Fruit fly (Drosophila melanogaster) whole organism, embryonic: ENCODE measurements around the gene CG45081.

Experiments used
- ATbp ChIP-seq: fragments of 200-800 bp; sonication (Bioruptor generic); optimal IDR thresholded peaks from 2 replicates; lab custom pipeline; 2017; ENCODE audit warnings: missing biosample characterization, mild to moderate bottlenecking, missing genetic modification characterization, missing genetic modification reagents
- Ada2b ChIP-seq: fragments of 200-800 bp; sonication (Bioruptor generic); IDR thresholded peaks from 2 replicates; pipeline ENCODE4 v1.3.6; 2022; ENCODE audit warnings: missing biosample characterization, missing genetic modification characterization
- Antp ChIP-seq: fragments of 200-800 bp; sonication (Bioruptor generic); optimal IDR thresholded peaks from 3 replicates; lab custom pipeline; 2016; ENCODE audit warnings: missing biosample characterization, missing genetic modification characterization
- CG10147 ChIP-seq: fragments of 200-800 bp; sonication (Bioruptor generic); optimal IDR thresholded peaks from 2 replicates; lab custom pipeline; 2019; ENCODE audit warnings: missing biosample characterization, mild to moderate bottlenecking, missing genetic modification characterization, moderate library complexity
- CG12659 ChIP-seq: fragments of 200-800 bp; sonication (Bioruptor generic); optimal IDR thresholded peaks from 3 replicates; lab custom pipeline; 2017; ENCODE audit warnings: mild to moderate bottlenecking, missing biosample characterization, missing genetic modification reagents, missing genetic modification characterization
- CG14710 ChIP-seq: fragments of 200-800 bp; sonication (Bioruptor generic); optimal IDR thresholded peaks from 3 replicates; lab custom pipeline; 2019; ENCODE audit warnings: missing biosample characterization, mild to moderate bottlenecking, missing genetic modification characterization, moderate library complexity
- CG2875 ChIP-seq: fragments of 200-800 bp; sonication (Bioruptor generic); optimal IDR thresholded peaks from 2 replicates; lab custom pipeline; 2017; ENCODE audit warnings: missing biosample characterization, mild to moderate bottlenecking, missing genetic modification characterization, missing genetic modification reagents
- CG31441 ChIP-seq: fragments of 200-800 bp; sonication (Bioruptor generic); IDR thresholded peaks from 2 replicates; pipeline ENCODE4 v1.3.6; 2022; ENCODE audit warnings: missing biosample characterization, missing genetic modification characterization
- CG6175 ChIP-seq: fragments of 200-800 bp; sonication (Bioruptor generic); IDR thresholded peaks from 3 replicates; pipeline ENCODE4 v1.3.6; 2022; ENCODE audit warnings: missing biosample characterization, missing genetic modification characterization
- CG7928 ChIP-seq: fragments of 200-800 bp; sonication (Bioruptor generic); optimal IDR thresholded peaks from 2 replicates; lab custom pipeline; 2017; ENCODE audit warnings: missing biosample characterization, mild to moderate bottlenecking, missing genetic modification characterization
- CG8281 ChIP-seq: fragments of 200-800 bp; sonication (Bioruptor generic); optimal IDR thresholded peaks from 2 replicates; lab custom pipeline; 2018; ENCODE audit warnings: missing biosample characterization, mild to moderate bottlenecking, missing genetic modification characterization, moderate library complexity
- CG9817 ChIP-seq: fragments of 200-800 bp; sonication (Bioruptor generic); optimal IDR thresholded peaks from 2 replicates; lab custom pipeline; 2018; ENCODE audit warnings: missing biosample characterization, mild to moderate bottlenecking, missing genetic modification characterization, moderate library complexity
- Dad ChIP-seq: fragments of 200-800 bp; sonication (Bioruptor generic); optimal IDR thresholded peaks from 3 replicates; lab custom pipeline; 2016; ENCODE audit warnings: missing biosample characterization, missing genetic modification characterization
- Doc3 ChIP-seq: fragments of 200-800 bp; sonication (Bioruptor generic); IDR thresholded peaks from 3 replicates; pipeline ENCODE4 v1.3.6; 2022; ENCODE audit warnings: missing biosample characterization, missing genetic modification characterization; ENCODE audit not compliant: partially characterized antibody
- Elba2 ChIP-seq: fragments of 200-800 bp; sonication (Bioruptor generic); optimal IDR thresholded peaks from 3 replicates; lab custom pipeline; 2016; ENCODE audit warnings: missing biosample characterization, missing genetic modification characterization
- Fer1 ChIP-seq: fragments of 200-800 bp; sonication (Bioruptor generic); optimal IDR thresholded peaks from 2 replicates; lab custom pipeline; 2017; ENCODE audit warnings: missing biosample characterization, mild to moderate bottlenecking, missing genetic modification characterization
- Fer3 ChIP-seq: fragments of 200-800 bp; sonication (Bioruptor generic); optimal IDR thresholded peaks from 2 replicates; lab custom pipeline; 2018; ENCODE audit warnings: missing biosample characterization, mild to moderate bottlenecking, missing genetic modification characterization, moderate library complexity
- Gsc ChIP-seq: fragments of 200-800 bp; sonication (Bioruptor generic); IDR thresholded peaks from 2 replicates; pipeline ENCODE4 v1.3.6; 2022; ENCODE audit warnings: missing biosample characterization, missing genetic modification characterization
- Gug ChIP-seq: fragments of 200-800 bp; sonication (Bioruptor generic); IDR thresholded peaks from 4 replicates; pipeline ENCODE4 v1.3.6; 2022; ENCODE audit warnings: missing biosample characterization, missing genetic modification characterization
- HLH4C ChIP-seq: fragments of 200-800 bp; sonication (Bioruptor generic); IDR thresholded peaks from 3 replicates; pipeline ENCODE4 v1.3.6; 2022; ENCODE audit warnings: missing biosample characterization, missing genetic modification characterization; ENCODE audit not compliant: partially characterized antibody
- Med ChIP-seq: fragments of 200-800 bp; sonication (Bioruptor generic); peaks from one replicate; lab custom pipeline; 2016; ENCODE audit warnings: missing biosample characterization, missing genetic modification characterization, mild to moderate bottlenecking, inconsistent platforms, moderate library complexity
- Mrtf ChIP-seq: fragments of 200-800 bp; sonication (Bioruptor generic); IDR thresholded peaks from 3 replicates; pipeline ENCODE4 v1.3.6; 2022; ENCODE audit warnings: missing biosample characterization, missing genetic modification characterization
- Myb ChIP-seq: fragments of 200-800 bp; sonication (Bioruptor generic); optimal IDR thresholded peaks from 2 replicates; lab custom pipeline; 2016; ENCODE audit warnings: missing biosample characterization, missing genetic modification characterization
- NC2β ChIP-seq: fragments of 200-800 bp; sonication (Bioruptor generic); optimal IDR thresholded peaks from 2 replicates; lab custom pipeline; 2016; ENCODE audit warnings: missing biosample characterization, missing genetic modification characterization
- NK7.1 ChIP-seq: fragments of 200-800 bp; sonication (Bioruptor generic); optimal IDR thresholded peaks from 3 replicates; lab custom pipeline; 2016; ENCODE audit warnings: missing biosample characterization, missing genetic modification characterization
- Optix ChIP-seq: fragments of 200-800 bp; sonication (Bioruptor generic); IDR thresholded peaks from 3 replicates; pipeline ENCODE4 v1.3.6; 2022; ENCODE audit warnings: missing biosample characterization, missing genetic modification characterization
- az2 ChIP-seq: fragments of 200-800 bp; sonication (Bioruptor generic); optimal IDR thresholded peaks from 3 replicates; lab custom pipeline; 2016; ENCODE audit warnings: missing biosample characterization, missing genetic modification characterization
- bbx ChIP-seq: fragments of 200-800 bp; sonication (Bioruptor generic); IDR thresholded peaks from 2 replicates; pipeline ENCODE4 v1.3.6; 2022; ENCODE audit warnings: missing biosample characterization, missing genetic modification characterization; ENCODE audit not compliant: partially characterized antibody
- bcd ChIP-seq: fragments of 200-800 bp; sonication (Bioruptor generic); optimal IDR thresholded peaks from 2 replicates; lab custom pipeline; 2017; ENCODE audit warnings: missing biosample characterization, mild to moderate bottlenecking, missing genetic modification characterization
- bigmax ChIP-seq: fragments of 200-800 bp; sonication (Bioruptor generic); optimal IDR thresholded peaks from 2 replicates; lab custom pipeline; 2018; ENCODE audit warnings: missing biosample characterization, mild to moderate bottlenecking, missing genetic modification characterization
- br ChIP-seq: fragments of >200 bp; optimal IDR thresholded peaks from 2 replicates; lab custom pipeline; 2017
- ci ChIP-seq: fragments of 200-800 bp; sonication (Bioruptor generic); IDR thresholded peaks from 3 replicates; pipeline ENCODE4 v1.3.6; 2022; ENCODE audit warnings: missing biosample characterization, missing genetic modification characterization
- corto ChIP-seq: fragments of 200-800 bp; sonication (Bioruptor generic); optimal IDR thresholded peaks from 2 replicates; lab custom pipeline; 2016; ENCODE audit warnings: missing biosample characterization, mild to moderate bottlenecking, missing genetic modification characterization, moderate library complexity
- ewg ChIP-seq: fragments of 200-800 bp; sonication (Bioruptor generic); optimal IDR thresholded peaks from 3 replicates; lab custom pipeline; 2017; ENCODE audit warnings: mild to moderate bottlenecking, missing biosample characterization, missing genetic modification reagents, missing genetic modification characterization
- ftz-f1 ChIP-seq: fragments of 200-800 bp; sonication (Bioruptor generic); optimal IDR thresholded peaks from 2 replicates; lab custom pipeline; 2016; ENCODE audit warnings: missing biosample characterization, missing genetic modification characterization
- hkb ChIP-seq, 2 experiments: fragments of 200-800 bp in 1 of 2; fragments of >200 bp in 1 of 2; sonication (Bioruptor generic) in 1 of 2; IDR thresholded peaks in 1 of 2; optimal IDR thresholded peaks in 1 of 2; 2 replicates each; pipeline versions ENCODE4 v1.3.6 to Lab custom; 2017 to 2022; ENCODE audit warnings: missing biosample characterization in 1 of 2, missing genetic modification characterization in 1 of 2
- kah ChIP-seq: fragments of 200-800 bp; sonication (Bioruptor generic); optimal IDR thresholded peaks from 2 replicates; lab custom pipeline; 2018; ENCODE audit warnings: missing biosample characterization, mild to moderate bottlenecking, missing genetic modification characterization
- lab ChIP-seq: fragments of 200-800 bp; sonication (Bioruptor generic); optimal IDR thresholded peaks from 3 replicates; lab custom pipeline; 2017; ENCODE audit warnings: missing biosample characterization, missing genetic modification characterization, mild to moderate bottlenecking, moderate library complexity, missing genetic modification reagents
- nau ChIP-seq: fragments of 200-800 bp; sonication (Bioruptor generic); optimal IDR thresholded peaks from 3 replicates; lab custom pipeline; 2017; ENCODE audit warnings: missing biosample characterization, mild to moderate bottlenecking, missing genetic modification characterization, missing genetic modification reagents
- otp ChIP-seq: fragments of 200-800 bp; sonication (Bioruptor generic); IDR thresholded peaks from 3 replicates; pipeline ENCODE4, ENCODE4 v1.3.6; 2022; ENCODE audit warnings: missing biosample characterization, missing genetic modification characterization
- pho ChIP-seq: fragments of 200-800 bp; sonication (Bioruptor generic); optimal IDR thresholded peaks from 2 replicates; lab custom pipeline; 2016; ENCODE audit warnings: missing biosample characterization, missing genetic modification characterization
- ranshi ChIP-seq: fragments of 200-800 bp; sonication (Bioruptor generic); IDR thresholded peaks from 2 replicates; pipeline ENCODE4 v1.3.6; 2022; ENCODE audit warnings: missing biosample characterization, missing genetic modification characterization
- row ChIP-seq: fragments of 200-800 bp; sonication (Bioruptor generic); IDR thresholded peaks from 3 replicates; pipeline ENCODE4 v1.3.6; 2022; ENCODE audit warnings: missing biosample characterization, missing genetic modification characterization
- sug ChIP-seq: fragments of 200-800 bp; optimal IDR thresholded peaks from 2 replicates; lab custom pipeline; 2019; ENCODE audit warnings: missing biosample characterization, mild to moderate bottlenecking, missing genetic modification characterization, moderate library complexity
- tin ChIP-seq: fragments of 200-800 bp; sonication (Bioruptor generic); optimal IDR thresholded peaks from 3 replicates; lab custom pipeline; 2016; ENCODE audit warnings: missing biosample characterization, missing genetic modification characterization
- ttk ChIP-seq: fragments of 200-800 bp; sonication (Bioruptor generic); IDR thresholded peaks from 2 replicates; pipeline ENCODE4 v2.1.2; 2022; ENCODE audit warnings: missing biosample characterization, missing genetic modification characterization
- vnd ChIP-seq: fragments of 200-800 bp; sonication (Bioruptor generic); IDR thresholded peaks from 3 replicates; pipeline ENCODE4 v1.3.6; 2022; ENCODE audit warnings: missing biosample characterization, missing genetic modification characterization; ENCODE audit not compliant: partially characterized antibody
- zen2 ChIP-seq: fragments of 200-800 bp; sonication (Bioruptor generic); IDR thresholded peaks from 3 replicates; pipeline ENCODE4 v1.3.6; 2022; ENCODE audit warnings: missing biosample characterization, missing genetic modification characterization; ENCODE audit not compliant: partially characterized antibody
- zfh2 ChIP-seq: fragments of 200-800 bp; sonication (Bioruptor generic); optimal IDR thresholded peaks from 2 replicates; lab custom pipeline; 2016; ENCODE audit warnings: missing biosample characterization, missing genetic modification characterization

The CG45081 gene

dm6 chr3L:19254715-19255428 lies 11.0 kb upstream of the CG45081 start, which contains the start of the genes mRpL21 and rept (continued):
- TF ChIP-seq bbx (GFP tag; lab: Robert Waterston, UW) (no peak), row (GFP tag; lab: Robert Waterston, UW) (peak; percentile 86), pho (peak; percentile 63), CG10147 (peak; percentile 42), Med (GFP tag; lab: Kevin White, UChicago) (peak; percentile 96), sug (tag; lab: Kevin White, UChicago) (peak; percentile 66), NK7.1 (GFP tag; lab: Kevin White, UChicago) (peak; percentile 15), HLH4C (GFP tag; lab: Robert Waterston, UW) (no peak), Fer1 (GFP tag; lab: Kevin White, UChicago) (peak; percentile 77), otp (GFP tag; lab: Robert Waterston, UW) (no peak), Mrtf (GFP tag; lab: Robert Waterston, UW) (peak; percentile 32; the same call in 1 of the 3 replicates), lab (peak; percentile 68), zfh2 (GFP tag; lab: Kevin White, UChicago) (peak; percentile 74), ci (peak; percentile 47; the same call in 1 of the 3 replicates), Ada2b (GFP tag; lab: Robert Waterston, UW) (no peak), CG14710 (tag; lab: Kevin White, UChicago) (peak; percentile 64), bigmax (GFP tag; lab: Kevin White, UChicago) (no peak), ATbp (no peak), tin (GFP tag; lab: Kevin White, UChicago) (peak; percentile 51), CG12659 (GFP tag; lab: Kevin White, UChicago) (peak; percentile 67), Antp (peak; percentile 16), CG31441 (GFP tag; lab: Robert Waterston, UW) (no peak), ftz-f1 (GFP tag; lab: Kevin White, UChicago) (no peak), nau (no peak), bcd (GFP tag; lab: Kevin White, UChicago) (peak; percentile 45), az2 (GFP tag; lab: Kevin White, UChicago) (peak; percentile 51), CG2875 (GFP tag; lab: Kevin White, UChicago) (no peak), CG6175 (GFP tag; lab: Robert Waterston, UW) (no peak), vnd (GFP tag; lab: Robert Waterston, UW) (no peak), ewg (GFP tag; lab: Kevin White, UChicago) (peak; percentile 79), ttk (GFP tag; lab: Robert Waterston, UW) (peak; percentile 5; the same call in 1 of the 2 replicates), kah (GFP tag; lab: Kevin White, UChicago) (no peak), corto (no peak), NC2β (GFP tag; lab: Kevin White, UChicago) (peak; percentile 11), CG9817 (peak; percentile 64), zen2 (no peak), ranshi (GFP tag; lab: Robert Waterston, UW) (no peak), Optix (GFP tag; lab: Robert Waterston, UW) (no peak; the same call in 2 of the 3 replicates), Doc3 (GFP tag; lab: Robert Waterston, UW) (no peak), CG8281 (tag; lab: Kevin White, UChicago) (no peak), CG7928 (GFP tag; lab: Kevin White, UChicago) (no peak), br (lab: Kevin White, UChicago) (no peak), Myb (GFP tag; lab: Kevin White, UChicago) (peak; percentile 72), Dad (peak; percentile 49), Fer3 (peak; percentile 24), Gsc (GFP tag; lab: Robert Waterston, UW) (no peak), Elba2 (GFP tag; lab: Kevin White, UChicago) (no peak), Gug (GFP tag; lab: Robert Waterston, UW) (peak; percentile 45; the same call in 1 of the 4 replicates), hkb (optimal IDR thresholded peaks at IDR 0.05; lab: Kevin White, UChicago) (no peak), hkb (GFP tag; IDR thresholded peaks at IDR 0.05; lab: Robert Waterston, UW) (0 out of 2 replicates have a peak, but pooled peaks have one; percentile 17)
